Worm (Caenorhabditis elegans) whole organism, L4 larva: ENCODE results near the gene T23F2.5.

Source experiments
- F26F4.8 ChIP-seq: fragments of 200-800 bp; sonication (Bioruptor generic); conservative IDR thresholded peaks from 2 replicates; pipeline ENCODE4 v1.3.6; 2022; ENCODE audit warnings: missing genetic modification characterization, missing compliant biosample characterization
- F37D6.2 ChIP-seq: sonication (generic microtip); optimal IDR thresholded peaks from 2 replicates; lab custom pipeline; 2016; ENCODE audit warnings: mild to moderate bottlenecking, missing genetic modification characterization, missing compliant biosample characterization
- Y75B8A.6 ChIP-seq: fragments of 200-800 bp; sonication (Bioruptor generic); IDR thresholded peaks from 2 replicates; pipeline ENCODE4 v1.3.6; 2022; ENCODE audit warnings: missing genetic modification reagents, missing genetic modification characterization, missing compliant biosample characterization
- aly-2 ChIP-seq: sonication (generic microtip); optimal IDR thresholded peaks from 2 replicates; lab custom pipeline; 2018; ENCODE audit warnings: missing biosample characterization, missing genetic modification characterization
- ama-1 ChIP-seq: fragments of 150-350 bp; optimal IDR thresholded peaks from 2 replicates; lab custom pipeline; 2014; ENCODE audit warnings: inconsistent platforms, mixed read lengths
- ceh-28 ChIP-seq: fragments of 150-350 bp; optimal IDR thresholded peaks from 2 replicates; lab custom pipeline; 2014; ENCODE audit warnings: missing biosample characterization, missing genetic modification reagents, missing genetic modification characterization
- ces-1 ChIP-seq: fragments of 150-350 bp; sonication (generic microtip); optimal IDR thresholded peaks from 4 replicates; lab custom pipeline; 2014; ENCODE audit warnings: missing biosample characterization, missing genetic modification reagents, missing genetic modification characterization
- daf-16 ChIP-seq, 3 experiments: sonication (generic microtip); optimal IDR thresholded peaks; 2 replicates each; lab custom pipeline; 2016 to 2017; ENCODE audit warnings: missing genetic modification characterization in 3 of 3, missing genetic modification reagents in 3 of 3, mild to moderate bottlenecking in 2 of 3, missing compliant biosample characterization in 2 of 3, missing biosample characterization in 1 of 3, moderate library complexity in 1 of 3
- daf-19 ChIP-seq: fragments of 200-800 bp; sonication (Bioruptor generic); conservative IDR thresholded peaks from 2 replicates; pipeline ENCODE4 v1.3.6; 2022; ENCODE audit warnings: missing genetic modification characterization, missing compliant biosample characterization
- dmd-6 ChIP-seq: fragments of 200-800 bp; sonication (Bioruptor generic); IDR thresholded peaks from 2 replicates; pipeline ENCODE4 v1.3.6; 2022; ENCODE audit warnings: missing genetic modification reagents, missing genetic modification characterization, missing compliant biosample characterization
- dmd-8 ChIP-seq: fragments of 200-800 bp; sonication (Bioruptor generic); IDR thresholded peaks from 2 replicates; pipeline ENCODE4 v1.3.6; 2022; ENCODE audit warnings: missing genetic modification characterization, missing compliant biosample characterization
- dmd-9 ChIP-seq: fragments of 200-800 bp; sonication (Bioruptor generic); IDR thresholded peaks from 2 replicates; pipeline ENCODE4 v1.3.6; 2022; ENCODE audit warnings: missing genetic modification reagents, missing genetic modification characterization, missing compliant biosample characterization
- dve-1 ChIP-seq: sonication (generic microtip); optimal IDR thresholded peaks from 2 replicates; lab custom pipeline; 2017; ENCODE audit warnings: antibody characterized with exemption, mild to moderate bottlenecking, missing genetic modification characterization, missing compliant biosample characterization; ENCODE audit not compliant: insufficient read depth
- fkh-10 ChIP-seq: fragments of 150-350 bp; optimal IDR thresholded peaks from 2 replicates; lab custom pipeline; 2014; ENCODE audit warnings: missing biosample characterization, missing genetic modification reagents, missing genetic modification characterization
- fos-1 ChIP-seq: fragments of 150-350 bp; optimal IDR thresholded peaks from 2 replicates; lab custom pipeline; 2014; ENCODE audit warnings: missing biosample characterization, missing genetic modification characterization
- gei-8 ChIP-seq: fragments of 200-800 bp; sonication (Bioruptor generic); optimal IDR thresholded peaks from 2 replicates; lab custom pipeline; 2018; ENCODE audit warnings: mild to moderate bottlenecking, missing genetic modification characterization, missing compliant biosample characterization
- hlh-11 ChIP-seq: fragments of 200-800 bp; sonication (Bioruptor generic); optimal IDR thresholded peaks from 2 replicates; lab custom pipeline; 2018; ENCODE audit warnings: mild to moderate bottlenecking, missing genetic modification characterization, missing compliant biosample characterization
- lin-15B ChIP-seq: fragments of 150-350 bp; sonication (generic microtip); optimal IDR thresholded peaks from 3 replicates; lab custom pipeline; 2014; ENCODE audit warnings: missing biosample characterization, missing genetic modification characterization
- madf-5 ChIP-seq, 2 experiments: fragments of 200-800 bp; sonication (Bioruptor generic); IDR thresholded peaks; 2 replicates each; pipeline ENCODE4 v1.3.6; 2022; ENCODE audit warnings: missing compliant biosample characterization in 2 of 2, missing genetic modification characterization in 2 of 2
- madf-9 ChIP-seq: fragments of 200-800 bp; sonication (Bioruptor generic); conservative IDR thresholded peaks from 2 replicates; pipeline ENCODE4 v1.3.6; 2022; ENCODE audit warnings: missing genetic modification reagents, missing genetic modification characterization, missing compliant biosample characterization
- mdl-1 ChIP-seq, 2 experiments: fragments of 150-350 bp in 1 of 2; sonication (generic microtip) in 1 of 2; optimal IDR thresholded peaks; 2 replicates each; lab custom pipeline; 2014 to 2017; ENCODE audit warnings: missing biosample characterization in 2 of 2, missing genetic modification characterization in 2 of 2
- mdt-29 ChIP-seq: fragments of 200-800 bp; sonication (Bioruptor generic); IDR thresholded peaks from 2 replicates; pipeline ENCODE4 v1.3.6; 2022; ENCODE audit warnings: missing genetic modification reagents, missing genetic modification characterization, missing compliant biosample characterization
- mes-2 ChIP-seq: sonication (generic microtip); optimal IDR thresholded peaks from 2 replicates; lab custom pipeline; 2016; ENCODE audit warnings: missing genotype, mild to moderate bottlenecking, missing genetic modification characterization, missing compliant biosample characterization; ENCODE audit not compliant: poor library complexity, severe bottlenecking
- nhr-10 ChIP-seq: fragments of 150-350 bp; optimal IDR thresholded peaks from 2 replicates; lab custom pipeline; 2014; ENCODE audit warnings: missing biosample characterization, missing genetic modification characterization
- nhr-25 ChIP-seq: sonication (generic microtip); optimal IDR thresholded peaks from 2 replicates; lab custom pipeline; 2017; ENCODE audit warnings: missing genetic modification characterization, mild to moderate bottlenecking, missing compliant biosample characterization, antibody characterized with exemption, moderate library complexity, borderline replicate concordance; ENCODE audit not compliant: insufficient read depth
- nhr-28 ChIP-seq: fragments of 150-350 bp; optimal IDR thresholded peaks from 2 replicates; lab custom pipeline; 2014; ENCODE audit warnings: missing biosample characterization, missing genetic modification characterization
- nhr-41 ChIP-seq: fragments of 200-800 bp; sonication (Bioruptor generic); IDR thresholded peaks from 2 replicates; pipeline ENCODE4 v1.3.6; 2022; ENCODE audit warnings: missing genetic modification reagents, missing genetic modification characterization, missing compliant biosample characterization
- nhr-48 ChIP-seq: sonication (generic microtip); optimal IDR thresholded peaks from 2 replicates; lab custom pipeline; 2016; ENCODE audit warnings: mild to moderate bottlenecking, missing genetic modification characterization, missing compliant biosample characterization
- nhr-6 ChIP-seq: fragments of 150-350 bp; optimal IDR thresholded peaks from 2 replicates; lab custom pipeline; 2014; ENCODE audit warnings: missing biosample characterization, missing genetic modification characterization
- nhr-77 ChIP-seq: fragments of 150-350 bp; optimal IDR thresholded peaks from 2 replicates; lab custom pipeline; 2014; ENCODE audit warnings: missing biosample characterization, missing genetic modification characterization
- pha-4 ChIP-seq, 2 experiments: fragments of 150-350 bp in 1 of 2; fragments of 200-800 bp in 1 of 2; sonication (Bioruptor generic) in 1 of 2; IDR thresholded peaks in 1 of 2; optimal IDR thresholded peaks in 1 of 2; 2 replicates each; pipeline versions ENCODE4 v1.3.6 to Lab custom; 2014 to 2022; ENCODE audit warnings: missing genetic modification characterization in 2 of 2, missing genetic modification reagents in 2 of 2, missing biosample characterization in 1 of 2, missing compliant biosample characterization in 1 of 2
- php-3 ChIP-seq: fragments of 200-800 bp; sonication (Bioruptor generic); IDR thresholded peaks from 2 replicates; pipeline ENCODE4 v1.3.6; 2022; ENCODE audit warnings: missing genetic modification reagents, missing genetic modification characterization, missing compliant biosample characterization
- pqm-1 ChIP-seq: sonication (generic microtip); optimal IDR thresholded peaks from 2 replicates; lab custom pipeline; 2017; ENCODE audit warnings: missing biosample characterization, missing genetic modification characterization
- set-16 ChIP-seq: fragments of 200-800 bp; sonication (Bioruptor generic); IDR thresholded peaks from 2 replicates; pipeline ENCODE4 v1.3.6; 2022; ENCODE audit warnings: missing genetic modification reagents, missing genetic modification characterization, missing compliant biosample characterization
- skn-1 ChIP-seq: fragments of 150-350 bp; optimal IDR thresholded peaks from 2 replicates; lab custom pipeline; 2014; ENCODE audit warnings: missing biosample characterization, missing genetic modification characterization
- spr-3 ChIP-seq: fragments of 200-800 bp; sonication (Bioruptor generic); optimal IDR thresholded peaks from 2 replicates; lab custom pipeline; 2018; ENCODE audit warnings: mild to moderate bottlenecking, missing genetic modification characterization, missing compliant biosample characterization
- tag-97 ChIP-seq: fragments of 200-800 bp; sonication (Bioruptor generic); IDR thresholded peaks from 2 replicates; pipeline ENCODE4 v1.3.6; 2022; ENCODE audit warnings: missing genetic modification characterization, missing compliant biosample characterization
- tra-1 ChIP-seq: fragments of 200-800 bp; sonication (Bioruptor generic); IDR thresholded peaks from 2 replicates; pipeline ENCODE4 v1.3.6; 2022; ENCODE audit warnings: missing genetic modification reagents, missing genetic modification characterization, missing compliant biosample characterization
- unc-39 ChIP-seq: sonication (generic microtip); optimal IDR thresholded peaks from 2 replicates; lab custom pipeline; 2017; ENCODE audit warnings: missing biosample characterization, missing genetic modification characterization
- ztf-11 ChIP-seq: fragments of 150-350 bp; optimal IDR thresholded peaks from 2 replicates; lab custom pipeline; 2014; ENCODE audit warnings: missing biosample characterization, missing genetic modification characterization

Gene T23F2.5

ce11 chrX:5515459-5515858 lies 1.5 kb downstream of the T23F2.5 start:
- no peak for TF ChIP-seq tra-1
- no peak for TF ChIP-seq daf-16 (GFP tag; optimal IDR thresholded peaks at IDR 0.05; lab: Kevin White, UChicago)
- peak; percentile 28 for TF ChIP-seq daf-16 (tag; optimal IDR thresholded peaks at IDR 0.05; lab: Kevin White, UChicago)
- TF ChIP-seq aly-2 (tag; lab: Kevin White, UChicago): no peak
- TF ChIP-seq nhr-10 (tag; lab: Kevin White, UChicago): no peak
- TF ChIP-seq Y75B8A.6: no peak
- no peak for TF ChIP-seq daf-19 (GFP tag; lab: Robert Waterston, UW)
- TF ChIP-seq pha-4 (GFP tag; IDR thresholded peaks at IDR 0.05; lab: Robert Waterston, UW): no peak
- TF ChIP-seq pha-4 (tag; optimal IDR thresholded peaks at IDR 0.05; lab: Kevin White, UChicago): no peak
- no peak for TF ChIP-seq set-16
- no peak for TF ChIP-seq madf-9
- TF ChIP-seq hlh-11 (tag; lab: Kevin White, UChicago): no peak
- TF ChIP-seq tag-97 (GFP tag; lab: Robert Waterston, UW): no peak
- TF ChIP-seq ces-1: peak; percentile 76
- TF ChIP-seq dmd-8: no peak
- TF ChIP-seq dmd-6 (GFP tag; lab: Robert Waterston, UW): no peak
- TF ChIP-seq gei-8: no peak
- no peak for TF ChIP-seq ceh-28
- no peak for TF ChIP-seq F26F4.8 (GFP tag; lab: Robert Waterston, UW)
- TF ChIP-seq nhr-48 (tag; lab: Kevin White, UChicago): no peak

ce11 chrX:5514984-5515383 lies 2.0 kb downstream of the T23F2.5 start, which contains the start of gene T23F2.4:
TSS of gene T23F2.4 (minus strand) at chrX:5515084.
- TF ChIP-seq fkh-10 (GFP tag; lab: Kevin White, UChicago): no peak
- TF ChIP-seq madf-5 (GFP tag; IDR thresholded peaks at IDR 0.05; lab: Robert Waterston, UW): no peak
- TF ChIP-seq lin-15B: no peak
- no peak for TF ChIP-seq dmd-9 (GFP tag; lab: Robert Waterston, UW)
- TF ChIP-seq F37D6.2: no peak
- no peak for TF ChIP-seq pqm-1 (tag; lab: Kevin White, UChicago)
- TF ChIP-seq set-16: no peak
- no peak for TF ChIP-seq ztf-11
- TF ChIP-seq mdt-29: no peak
- TF ChIP-seq nhr-41 (GFP tag; lab: Robert Waterston, UW): no peak
- TF ChIP-seq ama-1 (lab: Kevin White, UChicago): no peak
- no peak for TF ChIP-seq nhr-28 (tag; lab: Kevin White, UChicago)
- TF ChIP-seq skn-1 (tag; lab: Kevin White, UChicago): no peak
- no peak for TF ChIP-seq nhr-25 (tag; lab: Kevin White, UChicago)
- no peak for TF ChIP-seq nhr-48 (tag; lab: Kevin White, UChicago)
- TF ChIP-seq mes-2 (tag; lab: Kevin White, UChicago): no peak
- TF ChIP-seq nhr-77 (tag; lab: Kevin White, UChicago): no peak
- TF ChIP-seq madf-9: no peak
- TF ChIP-seq php-3: no peak

ce11 chrX:5514346-5514745 lies 2.6 kb downstream of the T23F2.5 start:
- TF ChIP-seq fos-1 (tag; lab: Kevin White, UChicago): no peak
- no peak for TF ChIP-seq skn-1 (tag; lab: Kevin White, UChicago)
- no peak for TF ChIP-seq mdl-1 (tag; optimal IDR thresholded peaks at IDR 0.05; lab: Kevin White, UChicago)
- no peak for TF ChIP-seq unc-39
- TF ChIP-seq spr-3 (GFP tag; lab: Kevin White, UChicago): no peak
- TF ChIP-seq nhr-6: peak; percentile 14
- TF ChIP-seq dve-1 (tag; lab: Kevin White, UChicago): peak; percentile 16
- no peak for TF ChIP-seq ces-1
- no peak for TF ChIP-seq dmd-9 (GFP tag; lab: Robert Waterston, UW)
- TF ChIP-seq, all 104 proteins: peak for 2
